Fruit fly (Drosophila melanogaster) whole organism, embryonic: ENCODE data around the gene CG1785.

Source experiments
- Antp ChIP-seq: fragments of 200-800 bp; sonication (Bioruptor generic); optimal IDR thresholded peaks from 3 replicates; lab custom pipeline; 2016; ENCODE audit warnings: missing biosample characterization, missing genetic modification characterization
- BEAF-32 ChIP-seq: fragments of 200-800 bp; sonication (Bioruptor generic); optimal IDR thresholded peaks from 3 replicates; lab custom pipeline; 2017; ENCODE audit warnings: missing biosample characterization, missing genetic modification characterization, mild to moderate bottlenecking, moderate library complexity, missing genetic modification reagents
- CG10147 ChIP-seq: fragments of 200-800 bp; sonication (Bioruptor generic); optimal IDR thresholded peaks from 2 replicates; lab custom pipeline; 2019; ENCODE audit warnings: missing biosample characterization, mild to moderate bottlenecking, missing genetic modification characterization, moderate library complexity
- CG11093 ChIP-seq: fragments of 200-800 bp; sonication (Bioruptor generic); IDR thresholded peaks from 3 replicates; pipeline ENCODE4 v1.3.6; 2022; ENCODE audit warnings: missing biosample characterization, missing genetic modification characterization
- CG12071 ChIP-seq: fragments of 200-800 bp; sonication (Bioruptor generic); optimal IDR thresholded peaks from 3 replicates; lab custom pipeline; 2018; ENCODE audit warnings: missing biosample characterization, mild to moderate bottlenecking, missing genetic modification characterization
- CG15696 ChIP-seq: fragments of 200-800 bp; sonication (Bioruptor generic); optimal IDR thresholded peaks from 2 replicates; lab custom pipeline; 2019; ENCODE audit warnings: missing biosample characterization, mild to moderate bottlenecking, missing genetic modification characterization, moderate library complexity
- CG1603 ChIP-seq: fragments of 200-800 bp; sonication (Bioruptor generic); optimal IDR thresholded peaks from 2 replicates; lab custom pipeline; 2019; ENCODE audit warnings: missing biosample characterization, mild to moderate bottlenecking, missing genetic modification characterization, moderate library complexity
- CG16863 ChIP-seq: fragments of 200-800 bp; sonication (Bioruptor generic); optimal IDR thresholded peaks from 3 replicates; lab custom pipeline; 2016; ENCODE audit warnings: missing biosample characterization, missing genetic modification characterization
- CG17361 ChIP-seq: fragments of 200-800 bp; sonication (Bioruptor generic); IDR thresholded peaks from 3 replicates; pipeline ENCODE4 v1.3.6; 2022; ENCODE audit warnings: missing biosample characterization, missing genetic modification characterization
- CG18599 ChIP-seq: fragments of 200-800 bp; sonication (Bioruptor generic); optimal IDR thresholded peaks from 3 replicates; lab custom pipeline; 2017; ENCODE audit warnings: missing biosample characterization, missing genetic modification characterization, mild to moderate bottlenecking, moderate library complexity, missing genetic modification reagents
- CG2120 ChIP-seq: fragments of 200-800 bp; sonication (Bioruptor generic); optimal IDR thresholded peaks from 3 replicates; lab custom pipeline; 2016; ENCODE audit warnings: missing biosample characterization, missing genetic modification characterization
- CG2678 ChIP-seq: fragments of 200-800 bp; sonication (Bioruptor generic); optimal IDR thresholded peaks from 3 replicates; lab custom pipeline; 2019; ENCODE audit warnings: missing biosample characterization, mild to moderate bottlenecking, missing genetic modification characterization, moderate library complexity
- CG3065 ChIP-seq: fragments of 200-800 bp; sonication (Bioruptor generic); optimal IDR thresholded peaks from 2 replicates; lab custom pipeline; 2016; ENCODE audit warnings: missing biosample characterization, missing genetic modification characterization
- CG6683 ChIP-seq: fragments of 200-800 bp; sonication (Bioruptor generic); optimal IDR thresholded peaks from 2 replicates; lab custom pipeline; 2017; ENCODE audit warnings: missing biosample characterization, mild to moderate bottlenecking, missing genetic modification characterization, missing genetic modification reagents
- CG6689 ChIP-seq: fragments of 200-800 bp; sonication (Bioruptor generic); IDR thresholded peaks from 2 replicates; pipeline ENCODE4 v1.3.6; 2022; ENCODE audit warnings: missing biosample characterization, missing genetic modification characterization
- CG6813 ChIP-seq: fragments of 200-800 bp; sonication (Bioruptor generic); optimal IDR thresholded peaks from 2 replicates; lab custom pipeline; 2017; ENCODE audit warnings: missing biosample characterization, missing genetic modification characterization, mild to moderate bottlenecking, moderate library complexity, missing genetic modification reagents
- CG8388 ChIP-seq: fragments of 200-800 bp; sonication (Bioruptor generic); optimal IDR thresholded peaks from 2 replicates; lab custom pipeline; 2019; ENCODE audit warnings: missing biosample characterization, mild to moderate bottlenecking, missing genetic modification characterization, moderate library complexity
- CG9727 ChIP-seq: fragments of 200-800 bp; sonication (Bioruptor generic); optimal IDR thresholded peaks from 3 replicates; lab custom pipeline; 2017; ENCODE audit warnings: missing biosample characterization, mild to moderate bottlenecking, missing genetic modification characterization
- CG9876 ChIP-seq: fragments of 200-800 bp; sonication (Bioruptor generic); optimal IDR thresholded peaks from 2 replicates; lab custom pipeline; 2016; ENCODE audit warnings: missing biosample characterization, missing genetic modification characterization
- CTCF ChIP-seq: fragments of 200-800 bp; sonication (Bioruptor generic); optimal IDR thresholded peaks from 2 replicates; lab custom pipeline; 2017; ENCODE audit warnings: missing biosample characterization, mild to moderate bottlenecking, missing genetic modification characterization, moderate library complexity
- D ChIP-seq, 2 experiments: fragments of 200-800 bp in 1 of 2; fragments of >200 bp in 1 of 2; sonication (Bioruptor generic) in 1 of 2; optimal IDR thresholded peaks; 2 replicates in 1 of 2; 3 replicates in 1 of 2; lab custom pipeline; 2017; ENCODE audit warnings: mild to moderate bottlenecking in 1 of 2, missing biosample characterization in 1 of 2, missing genetic modification characterization in 1 of 2, missing genetic modification reagents in 1 of 2
- D19A ChIP-seq: fragments of 200-800 bp; optimal IDR thresholded peaks from 3 replicates; lab custom pipeline; 2019; ENCODE audit warnings: missing biosample characterization, mild to moderate bottlenecking, missing genetic modification characterization, moderate library complexity
- Dbx ChIP-seq: fragments of 200-800 bp; sonication (Bioruptor generic); IDR thresholded peaks from 3 replicates; pipeline ENCODE4 v1.3.6; 2022; ENCODE audit warnings: missing biosample characterization, missing genetic modification characterization
- Dip2 ChIP-seq: fragments of 200-800 bp; sonication (Bioruptor generic); IDR thresholded peaks from 2 replicates; pipeline ENCODE4 v1.3.6; 2022; ENCODE audit warnings: missing biosample characterization, missing genetic modification characterization
- Dp ChIP-seq: fragments of 200-800 bp; sonication (Bioruptor generic); optimal IDR thresholded peaks from 2 replicates; lab custom pipeline; 2018; ENCODE audit warnings: missing biosample characterization, mild to moderate bottlenecking, missing genetic modification characterization, moderate library complexity
- Fer3 ChIP-seq: fragments of 200-800 bp; sonication (Bioruptor generic); optimal IDR thresholded peaks from 2 replicates; lab custom pipeline; 2018; ENCODE audit warnings: missing biosample characterization, mild to moderate bottlenecking, missing genetic modification characterization, moderate library complexity
- HLH3B ChIP-seq: fragments of 200-800 bp; sonication (Bioruptor generic); IDR thresholded peaks from 2 replicates; pipeline ENCODE4 v1.3.6; 2022; ENCODE audit warnings: missing biosample characterization, missing genetic modification characterization
- HmgD ChIP-seq: fragments of 200-800 bp; sonication (Bioruptor generic); optimal IDR thresholded peaks from 3 replicates; lab custom pipeline; 2016; ENCODE audit warnings: missing biosample characterization, missing genetic modification characterization
- Oaz ChIP-seq: fragments of 200-800 bp; sonication (Bioruptor generic); IDR thresholded peaks from 2 replicates; pipeline ENCODE4 v1.3.6; 2022; ENCODE audit warnings: missing biosample characterization, missing genetic modification characterization
- Optix ChIP-seq: fragments of 200-800 bp; sonication (Bioruptor generic); IDR thresholded peaks from 3 replicates; pipeline ENCODE4 v1.3.6; 2022; ENCODE audit warnings: missing biosample characterization, missing genetic modification characterization
- Rfx ChIP-seq: fragments of 200-800 bp; sonication (Bioruptor generic); IDR thresholded peaks from 2 replicates; pipeline ENCODE4 v1.3.6; 2022; ENCODE audit warnings: missing biosample characterization, missing genetic modification characterization
- Sox102F ChIP-seq: fragments of 200-800 bp; sonication (Bioruptor generic); optimal IDR thresholded peaks from 2 replicates; lab custom pipeline; 2018; ENCODE audit warnings: missing biosample characterization, mild to moderate bottlenecking, missing genetic modification characterization, moderate library complexity
- Xbp1 ChIP-seq: fragments of 200-800 bp; sonication (Bioruptor generic); optimal IDR thresholded peaks from 3 replicates; lab custom pipeline; 2016; ENCODE audit warnings: missing biosample characterization, mild to moderate bottlenecking, missing genetic modification characterization
- ab ChIP-seq: fragments of 200-800 bp; sonication (Bioruptor generic); optimal IDR thresholded peaks from 2 replicates; lab custom pipeline; 2016; ENCODE audit warnings: missing biosample characterization, missing genetic modification characterization
- abd-A ChIP-seq: fragments of 200-800 bp; sonication (Bioruptor generic); optimal IDR thresholded peaks from 3 replicates; lab custom pipeline; 2019; ENCODE audit warnings: missing biosample characterization, mild to moderate bottlenecking, missing genetic modification characterization, moderate library complexity
- al ChIP-seq: fragments of 200-800 bp; sonication (Bioruptor generic); IDR thresholded peaks from 2 replicates; pipeline ENCODE4 v1.3.6; 2022; ENCODE audit warnings: missing biosample characterization, missing genetic modification characterization
- bab2 ChIP-seq: fragments of 200-800 bp; sonication (Bioruptor generic); optimal IDR thresholded peaks from 2 replicates; lab custom pipeline; 2016; ENCODE audit warnings: missing biosample characterization, missing genetic modification characterization
- bigmax ChIP-seq: fragments of 200-800 bp; sonication (Bioruptor generic); optimal IDR thresholded peaks from 2 replicates; lab custom pipeline; 2018; ENCODE audit warnings: missing biosample characterization, mild to moderate bottlenecking, missing genetic modification characterization
- br ChIP-seq: fragments of >200 bp; optimal IDR thresholded peaks from 2 replicates; lab custom pipeline; 2017
- dmrt11E ChIP-seq: fragments of 200-800 bp; sonication (Bioruptor generic); optimal IDR thresholded peaks from 3 replicates; lab custom pipeline; 2018; ENCODE audit warnings: missing biosample characterization, mild to moderate bottlenecking, missing genetic modification characterization, moderate library complexity
- dysf ChIP-seq: fragments of 200-800 bp; sonication (Bioruptor generic); IDR thresholded peaks from 3 replicates; pipeline ENCODE4 v1.3.6; 2022; ENCODE audit warnings: missing biosample characterization, missing genetic modification characterization
- grau ChIP-seq: fragments of 200-800 bp; optimal IDR thresholded peaks from 3 replicates; lab custom pipeline; 2019; ENCODE audit warnings: missing biosample characterization, mild to moderate bottlenecking, missing genetic modification characterization, moderate library complexity
- lilli ChIP-seq: fragments of 200-800 bp; sonication (Bioruptor generic); optimal IDR thresholded peaks from 3 replicates; lab custom pipeline; 2016; ENCODE audit warnings: missing biosample characterization, missing genetic modification characterization
- lov ChIP-seq, 2 experiments: fragments of 200-800 bp in 1 of 2; fragments of >200 bp in 1 of 2; sonication (Bioruptor generic) in 1 of 2; IDR thresholded peaks in 1 of 2; optimal IDR thresholded peaks in 1 of 2; 2 replicates in 1 of 2; 3 replicates in 1 of 2; pipeline versions ENCODE4 v1.3.6 to Lab custom; 2017 to 2022; ENCODE audit warnings: missing biosample characterization in 1 of 2, missing genetic modification characterization in 1 of 2
- mam ChIP-seq: fragments of 200-800 bp; sonication (Bioruptor generic); optimal IDR thresholded peaks from 3 replicates; lab custom pipeline; 2016; ENCODE audit warnings: missing biosample characterization, missing genetic modification characterization
- nerfin-2 ChIP-seq: fragments of 200-800 bp; sonication (Bioruptor generic); IDR thresholded peaks from 2 replicates; pipeline ENCODE4 v1.3.6; 2022; ENCODE audit warnings: missing biosample characterization, missing genetic modification characterization; ENCODE audit not compliant: partially characterized antibody
- p53 ChIP-seq: fragments of 200-800 bp; sonication (Bioruptor generic); optimal IDR thresholded peaks from 2 replicates; lab custom pipeline; 2016; ENCODE audit warnings: missing biosample characterization, missing genetic modification characterization
- repo ChIP-seq: fragments of 200-800 bp; sonication (Bioruptor generic); optimal IDR thresholded peaks from 2 replicates; lab custom pipeline; 2016; ENCODE audit warnings: missing biosample characterization, missing genetic modification characterization
- run ChIP-seq: fragments of 200-800 bp; sonication (Bioruptor generic); optimal IDR thresholded peaks from 3 replicates; lab custom pipeline; 2018; ENCODE audit warnings: missing biosample characterization, mild to moderate bottlenecking, missing genetic modification characterization
- slbo ChIP-seq: fragments of 200-800 bp; sonication (Bioruptor generic); IDR thresholded peaks from 2 replicates; pipeline ENCODE4 v1.3.6; 2022; ENCODE audit warnings: missing biosample characterization, missing genetic modification characterization

Gene CG1785

dm6 chrX:8730306-8730705 lies 15.6 kb downstream of the CG1785 start (continued):
- TF ChIP-seq nerfin-2 (GFP tag; lab: Robert Waterston, UW), result no peak
- peak; percentile 63 for TF ChIP-seq CG18599
- no peak for TF ChIP-seq HmgD (GFP tag; lab: Kevin White, UChicago)
- no peak for TF ChIP-seq p53 (GFP tag; lab: Kevin White, UChicago)
- TF ChIP-seq br (lab: Kevin White, UChicago), result no peak
- no peak for TF ChIP-seq abd-A (tag; lab: Kevin White, UChicago)
- TF ChIP-seq CG17361 (GFP tag; lab: Robert Waterston, UW), result no peak
- no peak for TF ChIP-seq CG9876
- TF ChIP-seq CG6683 (GFP tag; lab: Kevin White, UChicago), result no peak
- TF ChIP-seq CG6689, result 0 out of 2 replicates have a peak, but pooled peaks have one; percentile 27
- no peak for TF ChIP-seq Dp (GFP tag; lab: Kevin White, UChicago)
- TF ChIP-seq Dbx, result 0 out of 3 replicates have a peak, but pooled peaks have one; percentile 23
- TF ChIP-seq Dip2 (GFP tag; lab: Robert Waterston, UW), result no peak
- TF ChIP-seq Optix, result no peak
- TF ChIP-seq mam (GFP tag; lab: Kevin White, UChicago), result peak; percentile 23
- TF ChIP-seq repo (GFP tag; lab: Kevin White, UChicago), result no peak
- peak; percentile 31 for TF ChIP-seq grau (tag; lab: Kevin White, UChicago)
- no peak for TF ChIP-seq Xbp1 (GFP tag; lab: Kevin White, UChicago)
- TF ChIP-seq bab2, result no peak
- 0 out of 2 replicates have a peak, but pooled peaks have one; percentile 19 for TF ChIP-seq slbo (GFP tag; lab: Robert Waterston, UW)
- peak; percentile 14 for TF ChIP-seq CG15696
- peak; percentile 21 for TF ChIP-seq CG2120 (GFP tag; lab: Kevin White, UChicago)
- TF ChIP-seq Rfx (GFP tag; lab: Robert Waterston, UW), result 0 out of 2 replicates have a peak, but pooled peaks have one; percentile 38
- no peak for TF ChIP-seq Sox102F
- peak; percentile 52 for TF ChIP-seq CG2678
- TF ChIP-seq CG16863, result no peak
- TF ChIP-seq bigmax (GFP tag; lab: Kevin White, UChicago), result no peak
- peak; percentile 13 for TF ChIP-seq CG10147 (GFP tag; lab: Kevin White, UChicago)
- TF ChIP-seq run, result no peak
- TF ChIP-seq Antp (GFP tag; lab: Kevin White, UChicago), result peak; percentile 9
- TF ChIP-seq ab (GFP tag; lab: Kevin White, UChicago), result no peak
- TF ChIP-seq Fer3 (tag; lab: Kevin White, UChicago), result no peak
- no peak for TF ChIP-seq CG8388
- TF ChIP-seq dmrt11E (tag; lab: Kevin White, UChicago), result peak; percentile 24
- TF ChIP-seq Oaz (GFP tag; lab: Robert Waterston, UW), result no peak
- TF ChIP-seq CG1603, result peak; percentile 41
- TF ChIP-seq CG3065 (GFP tag; lab: Kevin White, UChicago), result no peak
- TF ChIP-seq CG6813, result peak; percentile 5
- TF ChIP-seq lilli (GFP tag; lab: Kevin White, UChicago), result no peak
- no peak for TF ChIP-seq CTCF (GFP tag; lab: Kevin White, UChicago)
- TF ChIP-seq CG12071 (GFP tag; lab: Kevin White, UChicago), result no peak
- TF ChIP-seq D19A, result peak; percentile 12
- TF ChIP-seq HLH3B, result 0 out of 2 replicates have a peak, but pooled peaks have one; percentile 22
- no peak for TF ChIP-seq D (optimal IDR thresholded peaks at IDR 0.05; lab: Kevin White, UChicago)
- no peak for TF ChIP-seq D (GFP tag; optimal IDR thresholded peaks at IDR 0.05; lab: Kevin White, UChicago)
- TF ChIP-seq dysf (GFP tag; lab: Robert Waterston, UW), result 0 out of 3 replicates have a peak, but pooled peaks have one; percentile 36
- no peak for TF ChIP-seq CG11093 (GFP tag; lab: Robert Waterston, UW)
- TF ChIP-seq BEAF-32 (GFP tag; lab: Kevin White, UChicago), result no peak
- no peak for TF ChIP-seq al (GFP tag; lab: Robert Waterston, UW)
- TF ChIP-seq lov (optimal IDR thresholded peaks at IDR 0.05; lab: Kevin White, UChicago), result no peak
- TF ChIP-seq lov (GFP tag; IDR thresholded peaks at IDR 0.05; lab: Robert Waterston, UW), result no peak
- TF ChIP-seq CG9727 (GFP tag; lab: Kevin White, UChicago), result peak; percentile 3
